Fruit fly (Drosophila melanogaster): ENCODE measurements around the gene Vps45.

Gene Vps45

DNA sequence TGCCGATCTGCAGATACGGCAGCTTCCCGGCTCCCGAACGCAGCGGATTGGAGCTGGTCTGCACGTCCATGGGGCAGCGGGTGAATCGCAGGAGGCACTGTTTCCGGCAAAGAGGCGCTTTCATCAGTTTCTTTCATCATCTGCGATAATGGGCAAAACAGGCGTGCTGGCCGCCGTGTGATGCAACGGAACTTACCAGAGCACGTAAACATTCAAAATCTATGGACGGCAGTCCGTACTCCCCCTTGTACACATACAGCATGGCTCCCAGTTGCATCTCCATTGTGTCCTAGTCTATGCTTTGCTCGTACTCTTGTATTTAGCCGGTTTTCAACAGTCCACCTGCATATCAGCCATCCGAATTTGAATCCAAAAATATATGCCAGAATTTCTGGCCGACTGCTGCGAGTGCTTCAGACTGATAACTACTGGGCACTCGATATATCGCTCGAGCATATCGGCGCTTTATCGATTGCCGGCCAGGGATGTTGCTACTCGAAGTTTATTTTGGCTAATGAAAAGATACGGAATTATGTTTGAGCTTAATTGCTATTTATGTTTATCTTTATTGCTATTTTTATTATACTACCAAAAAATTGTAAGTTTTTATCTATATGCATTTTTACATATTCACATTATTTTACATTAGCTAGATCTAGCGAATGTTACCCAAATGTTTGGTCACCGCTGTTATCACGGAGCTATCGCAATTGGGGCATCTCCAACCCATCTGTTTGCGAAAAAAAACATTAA is at the start of gene Vps45, which contains the start of gene CG9393 (continued):
- TF ChIP-seq fd3F (GFP tag; optimal IDR thresholded peaks at IDR 0.05) (peak; percentile 48), org-1 (GFP tag; optimal IDR thresholded peaks at IDR 0.05) (no peak), E2f1 (GFP tag; IDR thresholded peaks at IDR 0.05) (peak; percentile 16; the same call in 1 of the 2 replicates), bab2 (GFP tag; optimal IDR thresholded peaks at IDR 0.05) (peak; percentile 63), CG6813 (GFP tag; optimal IDR thresholded peaks at IDR 0.05) (no peak), bcd (GFP tag; optimal IDR thresholded peaks at IDR 0.05) (peak; percentile 55), Sox100B (GFP tag; optimal IDR thresholded peaks at IDR 0.05) (no peak), CG10321 (GFP tag; IDR thresholded peaks at IDR 0.05) (0 out of 2 replicates have a peak, but pooled peaks have one; percentile 16), pfk (GFP tag; optimal IDR thresholded peaks at IDR 0.05) (no peak), Meics (GFP tag; optimal IDR thresholded peaks at IDR 0.05) (no peak), Lhr (GFP tag; optimal IDR thresholded peaks at IDR 0.05) (no peak), MBD-R2 (GFP tag; IDR thresholded peaks at IDR 0.05) (peak; percentile 73), run (tag; optimal IDR thresholded peaks at IDR 0.05) (no peak), CG12391 (tag; optimal IDR thresholded peaks at IDR 0.05) (peak; percentile 80), CG32772 (GFP tag; IDR thresholded peaks at IDR 0.05) (peak; percentile 65), CG31365 (tag; optimal IDR thresholded peaks at IDR 0.05) (no peak), CG10274 (GFP tag; optimal IDR thresholded peaks at IDR 0.05) (no peak), gfzf (GFP tag; optimal IDR thresholded peaks at IDR 0.05) (peak; percentile 27), odd (GFP tag; optimal IDR thresholded peaks at IDR 0.05) (no peak), CG12659 (GFP tag; optimal IDR thresholded peaks at IDR 0.05) (peak; percentile 78)

DNA sequence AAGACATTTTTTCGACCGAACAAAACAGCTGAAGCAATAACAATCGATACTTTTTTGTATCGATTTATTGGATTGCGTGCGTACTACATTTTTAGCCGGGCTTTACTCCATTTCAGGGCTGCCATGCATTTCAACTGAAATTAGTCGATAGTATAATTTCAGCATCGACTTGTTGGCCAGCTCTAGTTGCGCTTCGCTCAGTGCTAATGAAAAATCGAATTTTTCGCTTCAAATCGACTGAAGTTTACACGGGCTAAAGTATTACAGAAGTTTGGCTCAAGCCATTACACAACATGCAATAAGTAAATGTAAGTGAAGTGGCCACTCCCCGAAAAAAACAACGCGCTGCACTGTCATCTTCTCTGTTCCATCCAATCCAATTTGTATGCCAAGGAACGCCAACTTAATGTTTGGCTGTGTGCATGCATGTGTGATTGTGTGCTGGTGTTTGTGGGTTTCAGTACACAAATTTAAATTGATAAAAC is 47.8 kb upstream of the Vps45 start, which contains the start of the genes mRpL47, CG8176 and Kdm3:
Gene mRpL47 (minus strand): TSS at position 49 of the 485 bp plus-strand sequence.
Gene CG8176 (plus strand): TSS at position 148 of the 485 bp plus-strand sequence.
Gene Kdm3 (plus strand): TSS at position 148 of the 485 bp plus-strand sequence.
- TF ChIP-seq Oli (tag; optimal IDR thresholded peaks at IDR 0.05) (no peak), CG9932 (GFP tag; IDR thresholded peaks at IDR 0.05) (no peak), Mes4 (GFP tag; optimal IDR thresholded peaks at IDR 0.05) (no peak), stc (GFP tag; IDR thresholded peaks at IDR 0.05) (no peak), cad (GFP tag; optimal IDR thresholded peaks at IDR 0.05) (no peak), Rx (GFP tag; IDR thresholded peaks at IDR 0.05) (no peak), CG18011 (GFP tag; optimal IDR thresholded peaks at IDR 0.05) (peak; percentile 21), CG4282 (GFP tag; optimal IDR thresholded peaks at IDR 0.05) (peak; percentile 68), Camta (GFP tag; optimal IDR thresholded peaks at IDR 0.05) (peak; percentile 23), crol (GFP tag; IDR thresholded peaks at IDR 0.05) (no peak), CG7839 (tag; optimal IDR thresholded peaks at IDR 0.05) (no peak), nau (GFP tag; optimal IDR thresholded peaks at IDR 0.05) (no peak), tin (GFP tag; optimal IDR thresholded peaks at IDR 0.05) (peak; percentile 68), Aef1 (GFP tag; IDR thresholded peaks at IDR 0.05) (no peak), CG11504 (tag; optimal IDR thresholded peaks at IDR 0.05) (no peak), lov (optimal IDR thresholded peaks at IDR 0.05) (no peak), lov (GFP tag; IDR thresholded peaks at IDR 0.05) (no peak), CG3065 (GFP tag; optimal IDR thresholded peaks at IDR 0.05) (no peak), Oaz (GFP tag; IDR thresholded peaks at IDR 0.05) (no peak), MTF-1 (GFP tag; optimal IDR thresholded peaks at IDR 0.05; ENCODE audit: borderline replicate concordance) (no peak), CG3407 (GFP tag; optimal IDR thresholded peaks at IDR 0.05) (no peak), CG12659 (GFP tag; optimal IDR thresholded peaks at IDR 0.05) (peak; percentile 90), PHDP (tag; optimal IDR thresholded peaks at IDR 0.05) (peak; percentile 1), Atf-2 (GFP tag; optimal IDR thresholded peaks at IDR 0.05) (peak; percentile 61), CG13624 (GFP tag; optimal IDR thresholded peaks at IDR 0.05) (peak; percentile 77), CG1024 (GFP tag; IDR thresholded peaks at IDR 0.05) (no peak), Nf-YB (GFP tag; optimal IDR thresholded peaks at IDR 0.05) (no peak), sqz (GFP tag; optimal IDR thresholded peaks at IDR 0.05) (peak; percentile 51), C15 (GFP tag; IDR thresholded peaks at IDR 0.05) (no peak), dimm (GFP tag; IDR thresholded peaks at IDR 0.05) (no peak), dysf (GFP tag; IDR thresholded peaks at IDR 0.05) (no peak)

Data from whole organism, embryonic.